Fruit fly (Drosophila melanogaster): ENCODE data around the gene CG15571.

The CG15571 gene

DNA sequence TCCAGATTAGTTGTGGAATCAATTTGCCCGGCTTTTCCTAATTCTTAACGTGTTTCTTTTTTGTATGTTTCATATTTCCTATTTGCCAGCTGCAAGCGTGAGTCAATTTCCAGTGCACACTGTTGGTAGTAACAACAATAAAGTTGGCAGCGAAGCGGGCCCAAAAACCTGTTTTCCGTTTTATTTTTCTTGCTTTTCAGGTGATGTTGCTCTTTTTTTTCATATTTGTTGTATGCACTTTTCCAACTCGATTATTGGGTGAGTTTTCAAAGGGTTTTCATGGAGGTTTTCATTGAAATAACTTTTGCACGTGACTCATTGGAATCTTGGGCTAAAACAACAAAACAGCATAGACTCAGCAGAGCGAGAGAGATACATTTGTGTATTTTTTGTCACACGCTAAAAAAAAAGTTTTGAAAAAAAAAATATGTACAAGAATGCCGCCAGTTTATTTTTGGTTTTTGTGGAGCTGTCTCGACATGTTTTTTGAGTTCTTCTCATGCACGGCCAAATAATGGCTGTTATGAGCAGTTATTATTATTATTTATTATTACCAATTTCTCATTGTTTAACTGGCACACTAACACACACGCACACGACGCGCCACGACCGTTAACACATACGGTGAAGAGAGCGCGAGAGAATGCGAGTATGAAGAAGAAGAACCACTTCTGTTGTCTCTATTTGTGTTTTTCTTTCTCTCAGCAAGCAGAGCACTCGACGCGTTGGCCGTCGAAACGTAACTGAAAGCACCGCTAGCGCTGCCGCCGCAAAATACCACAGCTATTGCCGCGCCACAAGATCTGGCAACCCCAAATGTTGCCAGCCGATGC lies 11.6 kb downstream of the CG15571 start, which contains the start of gene Fas2 (continued):
- no peak for TF ChIP-seq gsb (GFP tag; IDR thresholded peaks at IDR 0.05)
- peak; percentile 76 for TF ChIP-seq sd (tag; optimal IDR thresholded peaks at IDR 0.05)
- peak; percentile 31 for TF ChIP-seq HHEX (GFP tag; optimal IDR thresholded peaks at IDR 0.05)
- TF ChIP-seq Atf6 (GFP tag; IDR thresholded peaks at IDR 0.05): peak; percentile 52
- TF ChIP-seq vvl (GFP tag; IDR thresholded peaks at IDR 0.05): peak; percentile 78
- no peak for TF ChIP-seq lola (GFP tag; optimal IDR thresholded peaks at IDR 0.05)
- TF ChIP-seq HmgD (GFP tag; optimal IDR thresholded peaks at IDR 0.05): no peak
- TF ChIP-seq CG7987 (GFP tag; optimal IDR thresholded peaks at IDR 0.05): peak; percentile 42
- TF ChIP-seq mirr (GFP tag; optimal IDR thresholded peaks at IDR 0.05): peak; percentile 50
- TF ChIP-seq row (GFP tag; IDR thresholded peaks at IDR 0.05): peak; percentile 65
- TF ChIP-seq CG30020 (tag; optimal IDR thresholded peaks at IDR 0.05): no peak
- TF ChIP-seq CG7271 (tag; optimal IDR thresholded peaks at IDR 0.05): no peak
- no peak for TF ChIP-seq Ssrp (tag; optimal IDR thresholded peaks at IDR 0.05)
- peak; percentile 39 for TF ChIP-seq CG5180 (GFP tag; optimal IDR thresholded peaks at IDR 0.05)
- 0 out of 3 replicates have a peak, but pooled peaks have one; percentile 32 for TF ChIP-seq CG14050 (GFP tag; IDR thresholded peaks at IDR 0.05)
- TF ChIP-seq otp (GFP tag; IDR thresholded peaks at IDR 0.05): 0 out of 3 replicates have a peak, but pooled peaks have one; percentile 59
- no peak for TF ChIP-seq Hr39 (optimal IDR thresholded peaks at IDR 0.05)
- TF ChIP-seq zen (tag; optimal IDR thresholded peaks at IDR 0.05): no peak
- TF ChIP-seq pita (GFP tag; optimal IDR thresholded peaks at IDR 0.05): no peak
- TF ChIP-seq sqz (GFP tag; optimal IDR thresholded peaks at IDR 0.05): peak; percentile 59
- peak; percentile 23 for TF ChIP-seq CG1602 (GFP tag; optimal IDR thresholded peaks at IDR 0.05)
- no peak for TF ChIP-seq jing (GFP tag; optimal IDR thresholded peaks at IDR 0.05)
- TF ChIP-seq sug (tag; optimal IDR thresholded peaks at IDR 0.05): no peak
- 0 out of 4 replicates have a peak, but pooled peaks have one; percentile 15 for TF ChIP-seq Dll (GFP tag; IDR thresholded peaks at IDR 0.05; ENCODE audit: partially characterized antibody)
- TF ChIP-seq fd102C (GFP tag; optimal IDR thresholded peaks at IDR 0.05): peak; percentile 4
- peak; percentile 55 for TF ChIP-seq salm (tag; optimal IDR thresholded peaks at IDR 0.05)
- peak; percentile 23 for TF ChIP-seq PHDP (tag; optimal IDR thresholded peaks at IDR 0.05)
- peak; percentile 57 for TF ChIP-seq nerfin-1 (tag; optimal IDR thresholded peaks at IDR 0.05)
- no peak for TF ChIP-seq CG6654 (GFP tag; optimal IDR thresholded peaks at IDR 0.05)
- no peak for TF ChIP-seq Hr3 (GFP tag; optimal IDR thresholded peaks at IDR 0.05)
- TF ChIP-seq wor (GFP tag; IDR thresholded peaks at IDR 0.05): no peak
- no peak for TF ChIP-seq Dfd (GFP tag; optimal IDR thresholded peaks at IDR 0.05)
- peak; percentile 26 for TF ChIP-seq ftz-f1 (GFP tag; optimal IDR thresholded peaks at IDR 0.05)
- TF ChIP-seq B-H1 (GFP tag; IDR thresholded peaks at IDR 0.05): peak; percentile 23; the same call in 1 of the 3 replicates
- TF ChIP-seq CG5245 (GFP tag; optimal IDR thresholded peaks at IDR 0.05): peak; percentile 37
- TF ChIP-seq insv (GFP tag; optimal IDR thresholded peaks at IDR 0.05): peak in 1 of 2 experiments; percentile 20
- TF ChIP-seq Atf3 (GFP tag; optimal IDR thresholded peaks at IDR 0.05): no peak
- no peak for TF ChIP-seq Stat92E (GFP tag; optimal IDR thresholded peaks at IDR 0.05)
- 0 out of 2 replicates have a peak, but pooled peaks have one; percentile 24 for TF ChIP-seq CG4360 (GFP tag; IDR thresholded peaks at IDR 0.05)
- no peak for TF ChIP-seq tin (GFP tag; optimal IDR thresholded peaks at IDR 0.05)
- TF ChIP-seq CG10565 (GFP tag; optimal IDR thresholded peaks at IDR 0.05): no peak
- no peak for TF ChIP-seq fru (optimal IDR thresholded peaks at IDR 0.05)
- TF ChIP-seq CG10321 (GFP tag; IDR thresholded peaks at IDR 0.05): no peak
- no peak for TF ChIP-seq Six4 (GFP tag; optimal IDR thresholded peaks at IDR 0.05)
- peak; percentile 75 for TF ChIP-seq CG2199 (GFP tag; IDR thresholded peaks at IDR 0.05)
- TF ChIP-seq CG3847 (GFP tag; IDR thresholded peaks at IDR 0.05): peak; percentile 5; the same call in 1 of the 2 replicates
- no peak for TF ChIP-seq Sry-β (GFP tag; optimal IDR thresholded peaks at IDR 0.05)
- no peak for TF ChIP-seq CG4282 (GFP tag; optimal IDR thresholded peaks at IDR 0.05)
- peak; percentile 76 for TF ChIP-seq lab (GFP tag; optimal IDR thresholded peaks at IDR 0.05)

Measured in whole organism, embryonic.